Worm (Caenorhabditis elegans): ENCODE data around the gene C36E8.4.

C36E8.4 gene

DNA sequence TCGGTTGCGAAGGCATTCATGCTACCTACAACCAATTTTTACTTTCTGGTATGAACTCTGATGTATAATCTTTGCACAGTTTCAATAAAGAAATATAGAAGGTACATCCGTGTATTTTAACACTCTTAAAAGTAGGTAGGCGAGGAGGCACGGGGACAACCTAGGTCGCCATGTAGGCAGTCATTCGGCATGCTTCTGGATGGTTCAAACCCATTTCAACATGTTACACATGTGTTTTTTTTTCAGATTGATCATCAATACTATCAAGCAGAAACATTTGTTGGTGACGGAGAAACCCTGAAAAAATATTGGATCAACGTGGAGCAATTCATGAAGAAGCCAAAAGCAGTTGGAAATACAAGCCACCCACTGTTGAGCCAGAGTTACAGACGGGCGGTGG is 5.1 kb upstream of the C36E8.4 start:
- peak in 1 of 2 experiments; percentile 2 for TF ChIP-seq unc-62 (GFP tag; optimal IDR thresholded peaks at IDR 0.05 in 1 of 2)
- TF ChIP-seq unc-62 (tag; optimal IDR thresholded peaks at IDR 0.05) = no peak
- TF ChIP-seq aly-2 (tag; optimal IDR thresholded peaks at IDR 0.05) = no peak

DNA sequence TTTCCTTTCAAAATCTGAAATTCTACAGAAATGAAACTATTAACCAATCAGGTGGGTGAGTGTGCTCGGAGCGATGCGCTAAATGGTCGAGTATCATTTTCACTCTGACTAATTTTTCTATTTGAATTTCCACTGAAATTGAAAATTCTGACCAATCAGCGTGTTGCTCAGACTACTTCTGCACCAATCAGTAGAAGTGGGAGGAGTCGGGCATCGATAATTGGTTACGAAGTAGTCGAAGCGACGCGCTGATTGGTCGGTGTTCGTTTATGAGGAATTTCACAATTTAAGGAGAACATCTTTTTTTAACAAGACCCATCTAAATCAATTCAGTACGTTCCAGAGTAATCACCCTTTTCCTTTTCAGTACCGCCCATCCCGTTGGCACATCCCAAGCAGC is 3.0 kb upstream of the C36E8.4 start:
- TF ChIP-seq ama-1 (optimal IDR thresholded peaks at IDR 0.05) (no peak), unc-62 (GFP tag; optimal IDR thresholded peaks at IDR 0.05 in 1 of 2) (peak in 1 of 2 experiments; percentile 61), unc-62 (tag; optimal IDR thresholded peaks at IDR 0.05) (no peak)

DNA sequence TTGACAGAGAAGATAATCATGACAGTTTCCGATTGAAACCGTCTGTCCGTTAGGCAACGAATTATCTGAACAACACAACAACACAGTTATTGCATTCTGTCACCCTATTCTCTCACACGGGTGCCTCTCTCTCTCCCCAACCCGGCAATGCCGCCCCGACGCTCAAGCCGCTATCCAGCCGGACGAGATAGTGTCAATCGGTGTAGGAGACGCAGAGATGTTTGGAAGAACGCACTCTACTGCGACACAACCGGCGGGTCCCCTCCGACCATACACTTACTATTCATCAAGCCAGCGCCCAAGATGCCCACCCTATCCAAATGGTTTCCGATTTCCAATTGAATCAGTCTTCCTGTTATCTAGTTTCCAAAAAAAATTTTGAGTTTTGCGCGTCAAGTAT is 2.0 kb upstream of the C36E8.4 start:
- no peak for TF ChIP-seq daf-8 (GFP tag; IDR thresholded peaks at IDR 0.05)
- TF ChIP-seq tra-1 (GFP tag; IDR thresholded peaks at IDR 0.05) = no peak
- TF ChIP-seq aha-1 (tag) = no peak
- 0 out of 2 replicates have a peak, but pooled peaks have one; percentile 8 for TF ChIP-seq hmg-1.1 (GFP tag; IDR thresholded peaks at IDR 0.05)
- no peak for TF ChIP-seq dmd-9 (GFP tag; IDR thresholded peaks at IDR 0.05)
- peak; percentile 33; the same call in 1 of the 2 replicates for TF ChIP-seq egl-43 (GFP tag; IDR thresholded peaks at IDR 0.05)
- TF ChIP-seq mxl-2 (GFP tag; conservative IDR thresholded peaks at IDR 0.05) = no peak
- TF ChIP-seq lin-39 (tag; optimal IDR thresholded peaks at IDR 0.05) = no peak
- 0 out of 2 replicates have a peak, but pooled peaks have one; percentile 17 for TF ChIP-seq vab-7 (GFP tag; IDR thresholded peaks at IDR 0.05)
- TF ChIP-seq unc-62 (GFP tag; optimal IDR thresholded peaks at IDR 0.05 in 1 of 2) = peak in 1 of 2 experiments; percentile 98
- TF ChIP-seq unc-62 (tag; optimal IDR thresholded peaks at IDR 0.05) = no peak
- TF ChIP-seq hlh-11 (tag; optimal IDR thresholded peaks at IDR 0.05) = peak; percentile 46
- TF ChIP-seq mes-2 (tag; optimal IDR thresholded peaks at IDR 0.05; ENCODE audit: poor library complexity, severe bottlenecking) = peak; percentile 40
- no peak for TF ChIP-seq mxl-3 (GFP tag; optimal IDR thresholded peaks at IDR 0.05)
- peak; percentile 1 for TF ChIP-seq nhr-28 (tag; optimal IDR thresholded peaks at IDR 0.05)
- TF ChIP-seq lsy-2 (tag; optimal IDR thresholded peaks at IDR 0.05) = no peak
- TF ChIP-seq madf-9 (GFP tag; conservative IDR thresholded peaks at IDR 0.05) = no peak
- TF ChIP-seq set-16 (GFP tag; IDR thresholded peaks at IDR 0.05) = peak; percentile 40

DNA sequence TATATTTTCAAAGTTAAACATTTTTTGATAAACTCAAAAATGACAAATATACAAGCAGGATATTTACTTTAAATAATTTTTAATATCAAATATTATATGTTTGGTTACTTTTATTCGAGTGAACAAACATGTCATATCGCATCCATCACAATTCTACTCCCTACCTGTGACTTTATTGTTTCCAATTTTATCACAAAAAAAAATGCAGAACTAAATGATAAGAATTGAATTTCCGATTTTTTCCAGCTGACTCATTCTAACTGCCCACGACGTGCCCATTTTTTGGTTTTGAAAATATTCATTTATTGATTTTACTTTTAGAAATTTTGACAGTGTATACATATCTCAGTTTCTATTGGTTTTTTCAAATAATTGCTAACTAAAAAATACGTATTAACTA is 1.1 kb upstream of the C36E8.4 start:
- TF ChIP-seq zip-11 (GFP tag; IDR thresholded peaks at IDR 0.05) (no peak), nhr-111 (GFP tag; optimal IDR thresholded peaks at IDR 0.05) (no peak), dve-1 (tag; optimal IDR thresholded peaks at IDR 0.05; ENCODE audit: insufficient read depth) (peak; percentile 23), pqm-1 (tag; optimal IDR thresholded peaks at IDR 0.05) (peak; percentile 68), nhr-28 (tag; optimal IDR thresholded peaks at IDR 0.05) (peak; percentile 54), hlh-11 (tag; optimal IDR thresholded peaks at IDR 0.05) (peak; percentile 23), ztf-7 (tag; optimal IDR thresholded peaks at IDR 0.05) (no peak), dmd-8 (GFP tag; IDR thresholded peaks at IDR 0.05) (no peak), mxl-3 (GFP tag; optimal IDR thresholded peaks at IDR 0.05) (no peak)

DNA sequence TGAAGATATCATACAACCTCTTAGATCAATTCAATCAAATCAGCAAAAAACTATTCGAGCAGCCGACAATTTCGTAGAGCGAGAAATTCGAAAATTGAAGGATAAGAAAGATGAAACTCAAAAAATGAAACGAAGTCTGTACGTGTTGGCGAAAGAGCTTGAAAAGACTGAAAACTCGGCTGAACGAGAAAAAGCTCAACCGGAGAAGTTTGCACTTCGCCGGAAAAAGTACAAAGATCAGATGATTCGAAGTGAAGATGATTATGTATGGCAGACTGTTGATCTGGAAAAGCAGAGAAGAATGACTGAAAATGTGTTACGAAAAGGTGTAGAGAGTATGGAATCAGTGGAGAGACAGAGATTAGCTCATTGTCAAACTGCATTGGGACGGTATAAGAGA is 925 bp downstream of the C36E8.4 start:
- TF ChIP-seq unc-62 (GFP tag; optimal IDR thresholded peaks at IDR 0.05 in 1 of 2) (peak in 1 of 2 experiments; percentile 95), unc-62 (tag; optimal IDR thresholded peaks at IDR 0.05) (no peak), zfp-3 (GFP tag; conservative IDR thresholded peaks at IDR 0.05) (no peak), mxl-2 (GFP tag; conservative IDR thresholded peaks at IDR 0.05) (no peak), nhr-11 (tag; optimal IDR thresholded peaks at IDR 0.05) (no peak), nhr-77 (tag; optimal IDR thresholded peaks at IDR 0.05) (no peak), nhr-76 (tag; optimal IDR thresholded peaks at IDR 0.05) (no peak), nhr-48 (tag; optimal IDR thresholded peaks at IDR 0.05) (no peak)

DNA sequence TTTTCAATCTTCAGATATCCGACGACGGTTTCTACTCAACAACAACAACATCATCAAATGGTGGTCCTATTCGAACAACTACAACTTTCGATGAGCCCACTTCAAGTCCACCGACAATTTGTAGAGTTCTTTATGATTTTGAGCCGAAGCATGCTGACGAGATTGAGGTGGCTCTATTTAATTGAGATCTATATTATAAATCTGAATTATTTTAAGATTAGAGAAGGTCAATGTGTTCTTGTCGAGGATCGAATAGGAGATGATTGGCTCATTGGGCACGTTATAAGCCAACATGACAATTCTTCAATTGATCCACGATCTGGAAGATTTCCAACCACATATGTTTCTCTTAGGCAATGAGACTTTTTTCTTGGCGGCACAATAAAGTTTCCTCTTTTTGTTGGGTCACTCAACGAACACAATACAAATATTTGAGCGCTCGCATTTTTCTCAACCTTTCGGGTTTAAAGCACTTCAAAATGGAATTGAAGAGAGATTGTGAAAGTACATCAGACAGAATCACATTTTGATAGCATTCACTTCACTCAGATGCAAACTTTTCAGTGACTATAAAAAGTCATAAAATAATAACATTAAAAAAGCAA is 3.3 kb downstream of the C36E8.4 start:
- TF ChIP-seq ceh-82 (tag; optimal IDR thresholded peaks at IDR 0.05) = no peak
- peak; percentile 76 for TF ChIP-seq unc-130 (GFP tag; optimal IDR thresholded peaks at IDR 0.05)
- no peak for TF ChIP-seq dve-1 (tag; optimal IDR thresholded peaks at IDR 0.05; ENCODE audit: insufficient read depth)
- no peak for TF ChIP-seq fkh-10 (GFP tag; optimal IDR thresholded peaks at IDR 0.05)
- TF ChIP-seq ceh-44 (GFP tag; IDR thresholded peaks at IDR 0.05) = no peak
- TF ChIP-seq ZK546.5 (tag; optimal IDR thresholded peaks at IDR 0.05) = peak in 1 of 2 experiments; percentile 15
- no peak for TF ChIP-seq lin-15B (tag; optimal IDR thresholded peaks at IDR 0.05)
- no peak for TF ChIP-seq mdl-1 (tag; optimal IDR thresholded peaks at IDR 0.05)
- TF ChIP-seq daf-12 (tag; optimal IDR thresholded peaks at IDR 0.05) = no peak
- no peak for TF ChIP-seq F37D6.2 (tag; optimal IDR thresholded peaks at IDR 0.05)
- 0 out of 4 replicates have a peak, but pooled peaks of 1 of the 2 experiments have one; percentile 7 for TF ChIP-seq madf-5 (GFP tag; IDR thresholded peaks at IDR 0.05)
- TF ChIP-seq ceh-20 (GFP tag; IDR thresholded peaks at IDR 0.05) = no peak
- no peak for TF ChIP-seq zfp-2 (tag; optimal IDR thresholded peaks at IDR 0.05)

Measured in whole organism, L4 larva.